Worm (Caenorhabditis elegans) whole organism, early embryonic: ENCODE results near the gene str-64.

Source experiments
- B0310.2 ChIP-seq: sonication (generic microtip); optimal IDR thresholded peaks from 2 replicates; lab custom pipeline; 2016; ENCODE audit warnings: mild to moderate bottlenecking, missing genetic modification characterization, missing compliant biosample characterization
- F13C5.2 ChIP-seq: sonication (generic microtip); optimal IDR thresholded peaks from 2 replicates; lab custom pipeline; 2017; ENCODE audit warnings: mild to moderate bottlenecking, missing genetic modification characterization, inconsistent platforms, missing compliant biosample characterization
- aly-1 ChIP-seq: sonication (generic microtip); optimal IDR thresholded peaks from 2 replicates; lab custom pipeline; 2016; ENCODE audit warnings: missing genetic modification characterization, missing compliant biosample characterization
- ama-1 ChIP-seq: fragments of 150-350 bp; optimal IDR thresholded peaks from 2 replicates; lab custom pipeline; 2014
- ceh-13 ChIP-seq: fragments of 200-800 bp; sonication (Bioruptor generic); optimal IDR thresholded peaks from 2 replicates; lab custom pipeline; 2018; ENCODE audit warnings: mild to moderate bottlenecking, missing genetic modification characterization, missing compliant biosample characterization
- ceh-36 ChIP-seq: sonication (generic microtip); optimal IDR thresholded peaks from 2 replicates; lab custom pipeline; 2016; ENCODE audit warnings: missing genetic modification characterization, inconsistent platforms, missing compliant biosample characterization
- ets-7 ChIP-seq: sonication (generic microtip); optimal IDR thresholded peaks from 2 replicates; lab custom pipeline; 2016; ENCODE audit warnings: missing genotype, missing genetic modification characterization, missing compliant biosample characterization
- flt-1 ChIP-seq: fragments of 200-800 bp; sonication (Bioruptor generic); IDR thresholded peaks from 2 replicates; pipeline ENCODE4 v1.3.6; 2022; ENCODE audit warnings: missing genetic modification characterization, missing compliant biosample characterization
- hmbx-1 ChIP-seq: sonication (generic microtip); optimal IDR thresholded peaks from 2 replicates; lab custom pipeline; 2016; ENCODE audit warnings: mild to moderate bottlenecking, missing genetic modification characterization, missing compliant biosample characterization
- hmg-4 ChIP-seq: fragments of 200-800 bp; sonication (Bioruptor generic); optimal IDR thresholded peaks from 2 replicates; lab custom pipeline; 2018; ENCODE audit warnings: mild to moderate bottlenecking, missing genetic modification characterization, missing compliant biosample characterization
- hnd-1 ChIP-seq: sonication (generic microtip); optimal IDR thresholded peaks from 2 replicates; lab custom pipeline; 2016; ENCODE audit warnings: missing genetic modification characterization, missing compliant biosample characterization
- pes-1 ChIP-seq: fragments of 200-800 bp; sonication (Bioruptor generic); IDR thresholded peaks from 2 replicates; pipeline ENCODE4 v1.3.6; 2022; ENCODE audit warnings: missing genetic modification reagents, missing genetic modification characterization, missing compliant biosample characterization
- scrt-1 ChIP-seq: fragments of 200-800 bp; sonication (Bioruptor generic); IDR thresholded peaks from 2 replicates; pipeline ENCODE4 v1.3.6; 2022; ENCODE audit warnings: missing genetic modification characterization, missing compliant biosample characterization
- sea-1 ChIP-seq: fragments of 200-800 bp; sonication (Bioruptor generic); conservative IDR thresholded peaks from 2 replicates; pipeline ENCODE4 v1.3.6; 2022; ENCODE audit warnings: missing genetic modification characterization, missing compliant biosample characterization
- tbx-11 ChIP-seq: fragments of 200-800 bp; sonication (Bioruptor generic); IDR thresholded peaks from 2 replicates; pipeline ENCODE4 v1.3.6; 2022; ENCODE audit warnings: missing genetic modification characterization, missing compliant biosample characterization
- tbx-37 ChIP-seq: fragments of 200-800 bp; sonication (Bioruptor generic); conservative IDR thresholded peaks from 2 replicates; pipeline ENCODE4 v1.3.6; 2022; ENCODE audit warnings: missing genetic modification reagents, missing genetic modification characterization, missing compliant biosample characterization
- tra-4 ChIP-seq: sonication (generic microtip); optimal IDR thresholded peaks from 2 replicates; lab custom pipeline; 2017; ENCODE audit warnings: missing genetic modification characterization, missing compliant biosample characterization

Gene str-64

ce11 chrV:3273156-3273555 lies 9.9 kb upstream of the str-64 start, which contains the start of gene T28A11.20:
Gene T28A11.20 (minus strand): TSS chrV:3273256.
- TF ChIP-seq hmbx-1 (tag; lab: Kevin White, UChicago) (no peak), tra-4 (tag; lab: Kevin White, UChicago) (no peak), pes-1 (GFP tag; lab: Robert Waterston, UW) (no peak), flt-1 (GFP tag; lab: Robert Waterston, UW) (no peak), B0310.2 (tag; lab: Kevin White, UChicago) (no peak), tbx-11 (GFP tag; lab: Robert Waterston, UW) (no peak), scrt-1 (GFP tag; lab: Robert Waterston, UW) (no peak), aly-1 (tag; lab: Kevin White, UChicago) (no peak), ceh-36 (tag; lab: Kevin White, UChicago) (no peak), sea-1 (GFP tag; lab: Robert Waterston, UW) (no peak), F13C5.2 (tag; lab: Kevin White, UChicago) (no peak)

DNA sequence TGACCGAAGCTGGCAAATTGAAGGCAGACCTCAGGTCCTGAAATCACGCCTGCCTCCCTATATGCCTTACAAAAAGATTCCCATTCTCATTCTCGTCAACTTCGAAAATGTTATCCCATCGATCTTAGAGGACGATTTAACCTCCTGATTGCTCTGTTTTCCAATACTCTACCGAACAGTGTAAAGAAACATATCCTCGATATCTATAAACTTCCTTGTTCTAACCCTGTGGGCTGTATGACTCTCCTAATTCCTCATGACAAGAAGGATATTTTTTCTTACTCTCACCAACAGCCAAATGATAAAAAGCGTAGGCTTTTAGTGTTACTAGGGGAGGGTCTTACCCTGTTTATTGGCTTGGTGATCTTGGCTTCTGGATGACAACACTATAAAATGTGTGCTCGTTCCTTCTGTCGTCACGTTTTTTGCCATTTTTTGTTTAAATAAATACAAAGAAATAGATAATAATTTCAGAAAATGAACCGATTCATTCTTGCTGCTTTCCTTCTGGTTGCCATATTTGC lies 9.4 kb upstream of the str-64 start, which contains the start of gene T28A11.4:
TSS of gene T28A11.4 (plus strand) at position 474 of the 524 bp plus-strand sequence.
- no peak for TF ChIP-seq scrt-1 (GFP tag; lab: Robert Waterston, UW)
- no peak for TF ChIP-seq ceh-13 (GFP tag; lab: Kevin White, UChicago)

DNA sequence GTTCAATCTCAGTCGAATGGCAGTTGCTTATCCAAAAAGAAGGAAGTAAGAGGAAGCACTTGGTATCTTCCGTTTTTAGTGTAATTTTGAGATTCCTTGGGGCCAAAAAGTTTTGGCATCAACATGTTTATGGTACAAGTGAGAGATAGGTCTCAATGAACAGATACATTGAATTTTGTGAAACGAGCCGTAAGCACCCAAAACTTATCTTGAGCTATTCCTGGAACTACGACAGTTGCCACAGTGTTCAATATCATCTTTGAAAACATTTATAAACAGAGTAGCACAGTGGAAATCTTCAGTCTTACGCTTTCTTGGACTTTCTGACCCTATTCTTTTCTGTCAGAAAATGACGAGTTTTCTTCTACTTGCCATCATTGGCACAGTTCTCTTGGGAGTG lies 8.0 kb upstream of the str-64 start, which contains the start of gene T28A11.3:
TSS of gene T28A11.3 (plus strand) at position 301 of the 400 bp plus-strand sequence.
- TF ChIP-seq tra-4 (tag; lab: Kevin White, UChicago) (no peak), hnd-1 (tag; lab: Kevin White, UChicago) (no peak), aly-1 (tag; lab: Kevin White, UChicago) (no peak), hmbx-1 (tag; lab: Kevin White, UChicago) (no peak), ceh-36 (tag; lab: Kevin White, UChicago) (no peak), scrt-1 (GFP tag; lab: Robert Waterston, UW) (no peak), tbx-11 (GFP tag; lab: Robert Waterston, UW) (no peak), hmg-4 (no peak), ets-7 (tag; lab: Kevin White, UChicago) (no peak), ama-1 (no peak), pes-1 (GFP tag; lab: Robert Waterston, UW) (no peak), tbx-37 (GFP tag; lab: Robert Waterston, UW) (no peak), flt-1 (GFP tag; lab: Robert Waterston, UW) (no peak)

ce11 chrV:3276184-3276583 lies 6.9 kb upstream of the str-64 start:
- TF ChIP-seq B0310.2 (tag; lab: Kevin White, UChicago) (no peak), hmg-4 (no peak), flt-1 (GFP tag; lab: Robert Waterston, UW) (no peak), ceh-13 (GFP tag; lab: Kevin White, UChicago) (no peak), hmbx-1 (tag; lab: Kevin White, UChicago) (no peak), tra-4 (tag; lab: Kevin White, UChicago) (no peak), F13C5.2 (tag; lab: Kevin White, UChicago) (no peak), hnd-1 (tag; lab: Kevin White, UChicago) (no peak), pes-1 (GFP tag; lab: Robert Waterston, UW) (no peak), ama-1 (no peak), aly-1 (tag; lab: Kevin White, UChicago) (no peak), ceh-36 (tag; lab: Kevin White, UChicago) (no peak), sea-1 (GFP tag; lab: Robert Waterston, UW) (no peak), ets-7 (tag; lab: Kevin White, UChicago) (no peak), tbx-37 (GFP tag; lab: Robert Waterston, UW) (no peak), scrt-1 (GFP tag; lab: Robert Waterston, UW) (no peak), tbx-11 (GFP tag; lab: Robert Waterston, UW) (no peak)

DNA sequence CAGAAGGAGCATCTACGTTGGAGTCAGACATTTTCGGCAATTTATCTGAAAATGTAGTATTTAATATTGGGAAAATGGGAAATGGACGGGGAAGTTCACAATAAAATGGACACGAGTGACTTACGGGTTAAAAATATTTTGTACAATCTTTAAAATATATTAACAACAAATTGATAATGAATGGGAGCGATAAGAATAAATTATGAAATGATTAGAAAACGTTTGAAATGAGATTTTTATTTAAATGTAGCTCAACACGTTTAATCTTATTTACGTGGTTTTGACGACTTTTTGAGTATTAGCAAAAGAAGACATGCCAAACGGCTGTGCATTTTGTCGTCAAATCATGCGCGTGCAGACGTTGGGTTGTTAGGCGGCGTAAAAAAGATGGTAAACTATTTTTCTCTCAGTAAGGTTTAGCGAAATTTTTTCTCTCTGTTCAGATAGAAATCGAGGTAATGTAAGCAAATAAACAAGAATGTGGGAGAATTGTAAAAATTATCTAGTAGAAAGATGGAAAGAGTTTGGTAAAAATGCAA lies 4.9 kb upstream of the str-64 start, which contains the start of gene fbxa-64:
TSS of gene fbxa-64 (minus strand) at position 51 of the 539 bp plus-strand sequence.
- TF ChIP-seq tra-4 (tag; lab: Kevin White, UChicago), result no peak
- no peak for TF ChIP-seq ceh-36 (tag; lab: Kevin White, UChicago)
- no peak for TF ChIP-seq B0310.2 (tag; lab: Kevin White, UChicago)
- no peak for TF ChIP-seq ets-7 (tag; lab: Kevin White, UChicago)
- no peak for TF ChIP-seq hmg-4
- no peak for TF ChIP-seq tbx-11 (GFP tag; lab: Robert Waterston, UW)
- TF ChIP-seq hnd-1 (tag; lab: Kevin White, UChicago), result no peak
- TF ChIP-seq scrt-1 (GFP tag; lab: Robert Waterston, UW), result no peak
- TF ChIP-seq flt-1 (GFP tag; lab: Robert Waterston, UW), result no peak
- no peak for TF ChIP-seq pes-1 (GFP tag; lab: Robert Waterston, UW)
- no peak for TF ChIP-seq ama-1
- TF ChIP-seq ceh-13 (GFP tag; lab: Kevin White, UChicago), result no peak
- no peak for TF ChIP-seq tbx-37 (GFP tag; lab: Robert Waterston, UW)
- TF ChIP-seq hmbx-1 (tag; lab: Kevin White, UChicago), result no peak
- TF ChIP-seq F13C5.2 (tag; lab: Kevin White, UChicago), result no peak
- TF ChIP-seq aly-1 (tag; lab: Kevin White, UChicago), result no peak
- no peak for TF ChIP-seq sea-1 (GFP tag; lab: Robert Waterston, UW)

ce11 chrV:3279138-3279537 lies 3.9 kb upstream of the str-64 start:
- TF ChIP-seq sea-1 (GFP tag; lab: Robert Waterston, UW) (no peak), ets-7 (tag; lab: Kevin White, UChicago) (no peak), tbx-37 (GFP tag; lab: Robert Waterston, UW) (no peak), tra-4 (tag; lab: Kevin White, UChicago) (no peak), hmbx-1 (tag; lab: Kevin White, UChicago) (no peak), F13C5.2 (tag; lab: Kevin White, UChicago) (no peak), hmg-4 (no peak), hnd-1 (tag; lab: Kevin White, UChicago) (no peak), ceh-13 (GFP tag; lab: Kevin White, UChicago) (no peak), B0310.2 (tag; lab: Kevin White, UChicago) (no peak), flt-1 (GFP tag; lab: Robert Waterston, UW) (no peak), scrt-1 (GFP tag; lab: Robert Waterston, UW) (no peak), tbx-11 (GFP tag; lab: Robert Waterston, UW) (no peak)
